Worm (Caenorhabditis elegans): ENCODE measurements around the gene F42C5.6.

DNA sequence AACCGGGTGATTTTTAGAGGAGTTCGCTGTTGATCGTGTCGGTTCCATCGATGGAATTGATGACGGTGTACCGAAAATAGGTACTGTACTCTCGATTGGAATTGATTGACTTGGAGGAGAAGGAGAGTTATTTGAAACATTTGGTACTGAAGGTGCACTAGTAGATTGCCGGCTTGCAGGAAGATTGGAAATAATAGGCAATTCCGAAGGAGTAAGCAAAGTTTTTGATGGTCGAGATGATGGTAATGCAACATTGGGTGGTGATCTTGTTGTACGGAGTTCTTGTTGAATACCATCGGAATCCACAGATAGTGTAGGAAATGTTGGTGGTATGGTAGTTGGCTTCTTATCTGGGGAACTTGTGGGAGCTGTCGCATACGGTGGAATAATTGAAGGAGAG, 30.2 kb upstream of the F42C5.6 start:
- TF ChIP-seq unc-62 (GFP tag; optimal IDR thresholded peaks at IDR 0.05) (no peak), zfh-2 (GFP tag; conservative IDR thresholded peaks at IDR 0.05) (no peak), B0261.1 (tag; optimal IDR thresholded peaks at IDR 0.05) (no peak), ztf-28 (GFP tag; IDR thresholded peaks at IDR 0.05) (no peak), K12H6.12 (tag; optimal IDR thresholded peaks at IDR 0.05) (no peak), F55B11.4 (tag; optimal IDR thresholded peaks at IDR 0.05; ENCODE audit: borderline replicate concordance, insufficient read depth) (no peak), Y79H2A.3 (GFP tag; conservative IDR thresholded peaks at IDR 0.05) (no peak), pha-4 (tag; optimal IDR thresholded peaks at IDR 0.05) (no peak), ama-1 (optimal IDR thresholded peaks at IDR 0.05) (no peak), ama-1 (GFP tag; optimal IDR thresholded peaks at IDR 0.05) (no peak), efl-1 (GFP tag; optimal IDR thresholded peaks at IDR 0.05) (no peak), C17E4.6 (GFP tag; IDR thresholded peaks at IDR 0.05) (no peak), dpl-1 (GFP tag; optimal IDR thresholded peaks at IDR 0.05) (no peak)
